Worm (Caenorhabditis elegans) whole organism, young adult: ENCODE measurements around the gene K09H11.9.

Source experiments
- ceh-58 ChIP-seq: fragments of 200-800 bp; sonication (Bioruptor generic); IDR thresholded peaks from 2 replicates; pipeline ENCODE4 v1.3.6; 2022; ENCODE audit warnings: missing genetic modification characterization, missing compliant biosample characterization
- ets-4 ChIP-seq: fragments of 200-800 bp; sonication (Bioruptor generic); optimal IDR thresholded peaks from 2 replicates; lab custom pipeline; 2018; ENCODE audit warnings: mild to moderate bottlenecking, missing genetic modification characterization, missing compliant biosample characterization
- sea-2 ChIP-seq: fragments of 200-800 bp; sonication (Bioruptor generic); IDR thresholded peaks from 2 replicates; pipeline ENCODE4 v1.3.6; 2022; ENCODE audit warnings: missing genetic modification characterization, missing compliant biosample characterization
- unc-130 ChIP-seq: sonication (generic microtip); optimal IDR thresholded peaks from 2 replicates; lab custom pipeline; 2016; ENCODE audit warnings: missing genetic modification reagents, missing genetic modification characterization, missing compliant biosample characterization
- zim-3 ChIP-seq: sonication (generic microtip); optimal IDR thresholded peaks from 2 replicates; lab custom pipeline; 2017; ENCODE audit warnings: mild to moderate bottlenecking, missing genetic modification characterization, moderate library complexity, missing compliant biosample characterization

ce11 chrV:5730783-5731182 lies 14.4 kb upstream of the K09H11.9 start, which contains the start of gene K09H11.15:
- TF ChIP-seq sea-2 (GFP tag; lab: Robert Waterston, UW) (no peak), unc-130 (no peak), ceh-58 (no peak), zim-3 (tag; lab: Kevin White, UChicago) (no peak), ets-4 (no peak)
